Worm (Caenorhabditis elegans): ENCODE measurements around the gene cpt-2.

The cpt-2 gene

DNA sequence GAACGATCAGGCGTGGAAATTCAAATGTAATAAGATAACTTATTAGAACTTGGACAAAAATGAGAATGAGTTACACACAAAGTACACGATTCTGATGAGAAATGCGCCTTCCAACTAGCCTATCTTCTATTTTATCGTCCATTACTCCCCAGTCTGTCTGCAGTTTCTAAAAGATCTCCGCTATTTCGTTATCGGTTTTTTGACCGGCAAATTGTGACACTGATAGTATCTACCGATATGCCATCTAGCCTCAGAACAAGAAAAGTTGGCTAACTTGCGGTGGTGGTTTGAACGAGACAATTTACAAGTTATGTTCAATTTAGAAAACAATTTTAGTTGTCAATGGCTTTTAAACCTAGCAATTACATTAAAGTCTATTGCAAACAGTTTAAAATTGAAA lies 32.1 kb downstream of the cpt-2 start (continued):
- peak; percentile 21 for TF ChIP-seq unc-130 (tag; optimal IDR thresholded peaks at IDR 0.05)
- TF ChIP-seq nhr-76 (tag; optimal IDR thresholded peaks at IDR 0.05), result no peak
- no peak for TF ChIP-seq lir-3 (tag; optimal IDR thresholded peaks at IDR 0.05; ENCODE audit: poor library complexity)
- no peak for TF ChIP-seq unc-98 (GFP tag; IDR thresholded peaks at IDR 0.05)
- no peak for TF ChIP-seq ceh-90 (tag; optimal IDR thresholded peaks at IDR 0.05)
- no peak for TF ChIP-seq nhr-90 (tag; optimal IDR thresholded peaks at IDR 0.05; ENCODE audit: poor library complexity)
- peak in 1 of 3 experiments; percentile 0 for TF ChIP-seq ceh-82 (tag; optimal IDR thresholded peaks at IDR 0.05)
- TF ChIP-seq nhr-47 (tag; optimal IDR thresholded peaks at IDR 0.05), result no peak
- no peak for TF ChIP-seq fkh-8 (tag; optimal IDR thresholded peaks at IDR 0.05)
- no peak for TF ChIP-seq xbp-1 (tag; optimal IDR thresholded peaks at IDR 0.05)
- TF ChIP-seq zag-1 (tag; optimal IDR thresholded peaks at IDR 0.05), result no peak
- no peak for TF ChIP-seq lin-15B (tag; optimal IDR thresholded peaks at IDR 0.05)
- TF ChIP-seq mef-2 (tag; optimal IDR thresholded peaks at IDR 0.05), result no peak
- peak in 2 of 6 experiments; percentile 46 to 57 for TF ChIP-seq elt-3 (tag; optimal IDR thresholded peaks at IDR 0.05)
- peak; percentile 44 for TF ChIP-seq elt-2 (tag; optimal IDR thresholded peaks at IDR 0.05)

DNA sequence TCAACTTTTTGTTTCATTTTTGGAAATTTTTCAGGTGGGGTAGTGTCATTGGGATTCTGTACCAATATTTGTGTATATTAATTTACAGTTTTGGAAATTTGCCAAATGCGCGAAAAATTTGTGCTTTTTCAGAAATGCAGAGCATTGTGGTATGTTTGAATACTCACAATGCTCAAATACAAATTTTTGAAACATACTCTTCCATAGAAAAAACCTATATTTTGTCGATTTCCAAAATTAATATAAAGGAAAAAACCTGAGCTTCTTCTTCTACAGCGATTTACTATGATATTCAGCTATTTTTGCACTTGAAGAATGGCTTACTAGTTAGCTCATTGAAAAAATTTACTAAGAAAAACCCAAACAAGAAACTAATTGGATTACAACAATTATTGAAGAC lies 33.5 kb downstream of the cpt-2 start:
- TF ChIP-seq sptf-1 (tag; optimal IDR thresholded peaks at IDR 0.05) (no peak), nhr-76 (tag; optimal IDR thresholded peaks at IDR 0.05) (no peak), grh-1 (GFP tag; IDR thresholded peaks at IDR 0.05) (no peak), ztf-4 (tag; optimal IDR thresholded peaks at IDR 0.05) (no peak), ceh-88 (GFP tag; IDR thresholded peaks at IDR 0.05) (no peak), elt-2 (tag; optimal IDR thresholded peaks at IDR 0.05) (no peak), blmp-1 (tag; optimal IDR thresholded peaks at IDR 0.05) (no peak), C16A3.4 (tag; optimal IDR thresholded peaks at IDR 0.05) (no peak), egl-13 (tag; optimal IDR thresholded peaks at IDR 0.05) (no peak), F16B12.6 (tag; optimal IDR thresholded peaks at IDR 0.05) (no peak), tlp-1 (tag; optimal IDR thresholded peaks at IDR 0.05) (no peak), lsy-2 (tag; optimal IDR thresholded peaks at IDR 0.05) (no peak), Y116A8C.19 (tag; optimal IDR thresholded peaks at IDR 0.05; ENCODE audit: borderline replicate concordance) (no peak), dsc-1 (tag; optimal IDR thresholded peaks at IDR 0.05) (no peak), C04F5.9 (tag; optimal IDR thresholded peaks at IDR 0.05) (no peak), swsn-7 (tag; optimal IDR thresholded peaks at IDR 0.05) (no peak), nhr-47 (tag; optimal IDR thresholded peaks at IDR 0.05) (no peak), lin-15B (tag; optimal IDR thresholded peaks at IDR 0.05) (no peak), lin-35 (GFP tag; optimal IDR thresholded peaks at IDR 0.05) (no peak)

ce11 chrIV:11218037-11218436 lies 38.6 kb downstream of the cpt-2 start, which contains the start of gene zip-6:
zip-6 (minus strand) TSS chrIV:11218137.
- TF ChIP-seq irx-1 (tag; optimal IDR thresholded peaks at IDR 0.05) (no peak), egl-27 (tag; optimal IDR thresholded peaks at IDR 0.05) (no peak), lir-3 (tag; optimal IDR thresholded peaks at IDR 0.05; ENCODE audit: poor library complexity) (no peak), tlp-1 (tag; optimal IDR thresholded peaks at IDR 0.05) (no peak), C34B4.2 (tag; optimal IDR thresholded peaks at IDR 0.05) (no peak), nhr-11 (tag; optimal IDR thresholded peaks at IDR 0.05) (no peak), ceh-88 (GFP tag; IDR thresholded peaks at IDR 0.05) (no peak), hpl-2 (GFP tag; optimal IDR thresholded peaks at IDR 0.05) (no peak), ceh-8 (GFP tag; optimal IDR thresholded peaks at IDR 0.05) (no peak), nhr-76 (tag; optimal IDR thresholded peaks at IDR 0.05) (no peak), hlh-17 (GFP tag; optimal IDR thresholded peaks at IDR 0.05; ENCODE audit: borderline replicate concordance) (no peak), aly-2 (tag; optimal IDR thresholded peaks at IDR 0.05) (no peak), lin-15B (tag; optimal IDR thresholded peaks at IDR 0.05) (no peak), sox-4 (tag; optimal IDR thresholded peaks at IDR 0.05) (no peak), tbx-2 (tag; optimal IDR thresholded peaks at IDR 0.05) (no peak), fos-1 (tag; optimal IDR thresholded peaks at IDR 0.05) (no peak), unc-86 (tag; optimal IDR thresholded peaks at IDR 0.05) (no peak), pqm-1 (tag; optimal IDR thresholded peaks at IDR 0.05) (no peak)
